Worm (Caenorhabditis elegans) whole organism, early embryonic: Measurements from ENCODE around the gene perm-4.

Source experiments
- B0310.2 ChIP-seq: sonication (generic microtip); optimal IDR thresholded peaks from 2 replicates; lab custom pipeline; 2016; ENCODE audit warnings: mild to moderate bottlenecking, missing genetic modification characterization, missing compliant biosample characterization
- F13C5.2 ChIP-seq: sonication (generic microtip); optimal IDR thresholded peaks from 2 replicates; lab custom pipeline; 2017; ENCODE audit warnings: mild to moderate bottlenecking, missing genetic modification characterization, inconsistent platforms, missing compliant biosample characterization
- aly-1 ChIP-seq: sonication (generic microtip); optimal IDR thresholded peaks from 2 replicates; lab custom pipeline; 2016; ENCODE audit warnings: missing genetic modification characterization, missing compliant biosample characterization
- ama-1 ChIP-seq: fragments of 150-350 bp; optimal IDR thresholded peaks from 2 replicates; lab custom pipeline; 2014
- ceh-13 ChIP-seq: fragments of 200-800 bp; sonication (Bioruptor generic); optimal IDR thresholded peaks from 2 replicates; lab custom pipeline; 2018; ENCODE audit warnings: mild to moderate bottlenecking, missing genetic modification characterization, missing compliant biosample characterization
- ceh-36 ChIP-seq: sonication (generic microtip); optimal IDR thresholded peaks from 2 replicates; lab custom pipeline; 2016; ENCODE audit warnings: missing genetic modification characterization, inconsistent platforms, missing compliant biosample characterization
- ets-7 ChIP-seq: sonication (generic microtip); optimal IDR thresholded peaks from 2 replicates; lab custom pipeline; 2016; ENCODE audit warnings: missing genotype, missing genetic modification characterization, missing compliant biosample characterization
- flt-1 ChIP-seq: fragments of 200-800 bp; sonication (Bioruptor generic); IDR thresholded peaks from 2 replicates; pipeline ENCODE4 v1.3.6; 2022; ENCODE audit warnings: missing genetic modification characterization, missing compliant biosample characterization
- hmbx-1 ChIP-seq: sonication (generic microtip); optimal IDR thresholded peaks from 2 replicates; lab custom pipeline; 2016; ENCODE audit warnings: mild to moderate bottlenecking, missing genetic modification characterization, missing compliant biosample characterization
- hmg-4 ChIP-seq: fragments of 200-800 bp; sonication (Bioruptor generic); optimal IDR thresholded peaks from 2 replicates; lab custom pipeline; 2018; ENCODE audit warnings: mild to moderate bottlenecking, missing genetic modification characterization, missing compliant biosample characterization
- hnd-1 ChIP-seq: sonication (generic microtip); optimal IDR thresholded peaks from 2 replicates; lab custom pipeline; 2016; ENCODE audit warnings: missing genetic modification characterization, missing compliant biosample characterization
- pes-1 ChIP-seq: fragments of 200-800 bp; sonication (Bioruptor generic); IDR thresholded peaks from 2 replicates; pipeline ENCODE4 v1.3.6; 2022; ENCODE audit warnings: missing genetic modification reagents, missing genetic modification characterization, missing compliant biosample characterization
- scrt-1 ChIP-seq: fragments of 200-800 bp; sonication (Bioruptor generic); IDR thresholded peaks from 2 replicates; pipeline ENCODE4 v1.3.6; 2022; ENCODE audit warnings: missing genetic modification characterization, missing compliant biosample characterization
- sea-1 ChIP-seq: fragments of 200-800 bp; sonication (Bioruptor generic); conservative IDR thresholded peaks from 2 replicates; pipeline ENCODE4 v1.3.6; 2022; ENCODE audit warnings: missing genetic modification characterization, missing compliant biosample characterization
- tbx-11 ChIP-seq: fragments of 200-800 bp; sonication (Bioruptor generic); IDR thresholded peaks from 2 replicates; pipeline ENCODE4 v1.3.6; 2022; ENCODE audit warnings: missing genetic modification characterization, missing compliant biosample characterization
- tbx-37 ChIP-seq: fragments of 200-800 bp; sonication (Bioruptor generic); conservative IDR thresholded peaks from 2 replicates; pipeline ENCODE4 v1.3.6; 2022; ENCODE audit warnings: missing genetic modification reagents, missing genetic modification characterization, missing compliant biosample characterization
- tra-4 ChIP-seq: sonication (generic microtip); optimal IDR thresholded peaks from 2 replicates; lab custom pipeline; 2017; ENCODE audit warnings: missing genetic modification characterization, missing compliant biosample characterization

Gene perm-4

ce11 chrIV:1110999-1111398, 13.9 kb downstream of the perm-4 start:
- TF ChIP-seq tbx-11 (GFP tag; lab: Robert Waterston, UW) (no peak), pes-1 (GFP tag; lab: Robert Waterston, UW) (no peak), hmbx-1 (tag; lab: Kevin White, UChicago) (no peak), aly-1 (tag; lab: Kevin White, UChicago) (no peak), ama-1 (no peak), tra-4 (tag; lab: Kevin White, UChicago) (no peak), F13C5.2 (no peak), B0310.2 (tag; lab: Kevin White, UChicago) (no peak)

DNA sequence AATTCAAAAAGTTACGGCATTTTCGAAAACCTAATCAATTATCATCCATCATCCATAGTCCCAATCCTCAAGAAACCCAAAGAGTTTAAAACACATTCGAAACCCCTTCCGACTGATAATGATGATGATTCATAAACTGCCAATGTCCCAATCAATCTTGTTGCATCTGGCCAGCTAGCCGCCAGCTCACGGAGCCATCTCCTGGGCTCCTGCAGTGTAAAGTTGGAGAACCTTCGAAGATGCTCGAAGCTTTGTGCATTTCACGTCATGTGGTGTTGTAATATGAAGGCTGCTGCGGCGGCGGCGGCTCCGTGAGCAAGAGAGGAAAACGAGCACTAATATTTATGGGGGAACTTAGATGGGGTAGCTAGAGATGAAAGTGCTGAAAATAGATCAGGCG, 16.9 kb downstream of the perm-4 start:
- TF ChIP-seq tbx-37 (GFP tag; lab: Robert Waterston, UW) (no peak), hnd-1 (tag; lab: Kevin White, UChicago) (no peak), ets-7 (tag; lab: Kevin White, UChicago) (no peak), F13C5.2 (peak; percentile 7), pes-1 (GFP tag; lab: Robert Waterston, UW) (0 out of 2 replicates have a peak, but pooled peaks have one; percentile 4)

DNA sequence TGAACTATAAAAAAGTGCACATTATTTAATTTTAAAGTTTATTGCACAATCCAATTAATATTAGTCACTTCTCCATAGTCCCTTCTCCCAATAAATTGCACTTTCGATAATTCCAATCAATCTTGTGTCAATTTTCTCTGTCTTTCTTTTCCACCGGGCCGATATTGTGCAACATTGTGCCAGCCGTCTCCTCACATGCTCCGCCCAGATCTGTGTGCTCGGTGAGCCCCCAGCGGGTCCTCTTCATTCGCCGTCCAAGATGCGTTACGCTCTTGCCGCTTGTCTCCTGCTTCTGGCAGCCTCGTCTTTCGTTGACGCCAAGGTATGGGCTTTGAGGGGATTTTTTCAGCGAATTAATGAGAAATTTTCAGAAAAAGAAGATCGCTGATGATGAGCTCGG, 17.7 kb downstream of the perm-4 start, which contains the start of gene ost-1:
ost-1 (plus strand) TSS at position 207 of the 400 bp plus-strand sequence.
- TF ChIP-seq F13C5.2 (no peak), aly-1 (tag; lab: Kevin White, UChicago) (no peak), hmg-4 (GFP tag; lab: Kevin White, UChicago) (peak; percentile 2), tbx-11 (GFP tag; lab: Robert Waterston, UW) (no peak), pes-1 (GFP tag; lab: Robert Waterston, UW) (no peak), ceh-36 (tag; lab: Kevin White, UChicago) (no peak)

ce11 chrIV:1105999-1106398, 18.9 kb downstream of the perm-4 start:
- TF ChIP-seq aly-1 (tag; lab: Kevin White, UChicago) (no peak), tbx-37 (GFP tag; lab: Robert Waterston, UW) (no peak), hmbx-1 (tag; lab: Kevin White, UChicago) (no peak), F13C5.2 (no peak), scrt-1 (GFP tag; lab: Robert Waterston, UW) (no peak), flt-1 (GFP tag; lab: Robert Waterston, UW) (no peak), ceh-36 (tag; lab: Kevin White, UChicago) (no peak), pes-1 (GFP tag; lab: Robert Waterston, UW) (no peak), tra-4 (tag; lab: Kevin White, UChicago) (no peak), hmg-4 (GFP tag; lab: Kevin White, UChicago) (no peak), ama-1 (no peak), tbx-11 (GFP tag; lab: Robert Waterston, UW) (no peak), hnd-1 (tag; lab: Kevin White, UChicago) (no peak)

ce11 chrIV:1105104-1105503, 19.8 kb downstream of the perm-4 start:
- TF ChIP-seq aly-1 (tag; lab: Kevin White, UChicago) (no peak), ceh-36 (tag; lab: Kevin White, UChicago) (no peak), ets-7 (tag; lab: Kevin White, UChicago) (no peak), tra-4 (tag; lab: Kevin White, UChicago) (no peak), B0310.2 (tag; lab: Kevin White, UChicago) (no peak)

DNA sequence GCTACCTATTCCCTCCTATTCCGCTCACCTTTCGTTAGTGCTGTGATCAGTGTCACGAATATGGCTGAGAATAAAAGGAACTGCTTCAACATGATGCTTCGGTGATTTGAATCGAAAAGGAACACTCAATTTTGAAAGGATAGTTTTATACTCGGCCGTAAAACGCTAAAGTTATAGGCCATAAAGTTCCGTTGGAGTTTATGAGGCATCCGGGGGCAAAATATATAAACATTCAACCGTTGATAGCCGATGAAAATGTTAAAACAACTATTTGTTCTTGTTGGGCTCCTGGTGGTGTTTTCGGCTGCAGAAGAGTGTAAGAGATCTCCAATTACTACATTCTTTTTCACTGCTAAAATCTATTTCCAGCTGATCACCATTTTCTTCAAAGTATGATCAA, 20.4 kb downstream of the perm-4 start, which contains the start of the genes C44B12.9 and C44B12.3:
C44B12.9 (minus strand) TSS at position 101 of the 400 bp plus-strand sequence.
C44B12.3 (plus strand) TSS at position 249 of the 400 bp plus-strand sequence.
- TF ChIP-seq ama-1 (no peak), tra-4 (tag; lab: Kevin White, UChicago) (no peak), aly-1 (tag; lab: Kevin White, UChicago) (no peak), B0310.2 (tag; lab: Kevin White, UChicago) (no peak), hmbx-1 (tag; lab: Kevin White, UChicago) (no peak)

DNA sequence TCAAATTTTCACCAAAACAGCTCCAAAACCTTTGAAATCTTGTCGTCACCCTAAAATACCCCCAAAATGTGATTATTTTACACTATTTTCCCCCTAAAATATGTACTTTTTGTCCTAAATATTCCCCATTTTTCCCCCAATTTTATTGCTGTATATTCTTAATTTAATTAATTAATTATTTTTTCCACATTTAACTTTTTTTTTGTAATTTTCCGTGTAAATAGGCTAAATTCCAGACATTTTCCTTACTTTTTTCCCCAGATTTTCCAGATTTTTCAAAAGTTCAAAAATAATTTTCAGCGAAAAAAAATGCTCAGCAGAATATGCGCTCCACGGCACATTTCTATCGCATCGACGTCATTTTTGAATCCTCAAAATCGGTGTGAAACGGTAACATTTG, 27.8 kb downstream of the perm-4 start, which contains the start of gene cox-18:
cox-18 (plus strand) TSS at position 301 of the 400 bp plus-strand sequence.
- TF ChIP-seq tra-4 (tag; lab: Kevin White, UChicago), result no peak
- TF ChIP-seq hmg-4 (GFP tag; lab: Kevin White, UChicago), result no peak
- no peak for TF ChIP-seq ceh-13 (GFP tag; lab: Kevin White, UChicago)
- TF ChIP-seq ceh-36 (tag; lab: Kevin White, UChicago), result no peak

- no peak for TF ChIP-seq flt-1 (GFP tag; lab: Robert Waterston, UW)
- no peak for TF ChIP-seq sea-1 (GFP tag; lab: Robert Waterston, UW)
- no peak for TF ChIP-seq ets-7 (tag; lab: Kevin White, UChicago)
- no peak for TF ChIP-seq ceh-36 (tag; lab: Kevin White, UChicago)
- TF ChIP-seq aly-1 (tag; lab: Kevin White, UChicago), result no peak
- TF ChIP-seq hnd-1 (tag; lab: Kevin White, UChicago), result no peak
- no peak for TF ChIP-seq F13C5.2
- TF ChIP-seq hmbx-1 (tag; lab: Kevin White, UChicago), result no peak
- TF ChIP-seq tbx-37 (GFP tag; lab: Robert Waterston, UW), result no peak
- no peak for TF ChIP-seq hmg-4 (GFP tag; lab: Kevin White, UChicago)
- no peak for TF ChIP-seq pes-1 (GFP tag; lab: Robert Waterston, UW)
- no peak for TF ChIP-seq ama-1
- TF ChIP-seq tra-4 (tag; lab: Kevin White, UChicago), result no peak
- no peak for TF ChIP-seq scrt-1 (GFP tag; lab: Robert Waterston, UW)
Measured at ce11 chrIV:1096154-1096553, 28.8 kb downstream of the perm-4 start.
